Worm (Caenorhabditis elegans) whole organism, early embryonic: Measurements from ENCODE around the gene irld-25.

Experiments
- B0310.2 ChIP-seq: sonication (generic microtip); optimal IDR thresholded peaks from 2 replicates; lab custom pipeline; 2016; ENCODE audit warnings: mild to moderate bottlenecking, missing genetic modification characterization, missing compliant biosample characterization
- F13C5.2 ChIP-seq: sonication (generic microtip); optimal IDR thresholded peaks from 2 replicates; lab custom pipeline; 2017; ENCODE audit warnings: mild to moderate bottlenecking, missing genetic modification characterization, inconsistent platforms, missing compliant biosample characterization
- aly-1 ChIP-seq: sonication (generic microtip); optimal IDR thresholded peaks from 2 replicates; lab custom pipeline; 2016; ENCODE audit warnings: missing genetic modification characterization, missing compliant biosample characterization
- ama-1 ChIP-seq: fragments of 150-350 bp; optimal IDR thresholded peaks from 2 replicates; lab custom pipeline; 2014
- ceh-13 ChIP-seq: fragments of 200-800 bp; sonication (Bioruptor generic); optimal IDR thresholded peaks from 2 replicates; lab custom pipeline; 2018; ENCODE audit warnings: mild to moderate bottlenecking, missing genetic modification characterization, missing compliant biosample characterization
- ceh-36 ChIP-seq: sonication (generic microtip); optimal IDR thresholded peaks from 2 replicates; lab custom pipeline; 2016; ENCODE audit warnings: missing genetic modification characterization, inconsistent platforms, missing compliant biosample characterization
- ets-7 ChIP-seq: sonication (generic microtip); optimal IDR thresholded peaks from 2 replicates; lab custom pipeline; 2016; ENCODE audit warnings: missing genotype, missing genetic modification characterization, missing compliant biosample characterization
- flt-1 ChIP-seq: fragments of 200-800 bp; sonication (Bioruptor generic); IDR thresholded peaks from 2 replicates; pipeline ENCODE4 v1.3.6; 2022; ENCODE audit warnings: missing genetic modification characterization, missing compliant biosample characterization
- hmbx-1 ChIP-seq: sonication (generic microtip); optimal IDR thresholded peaks from 2 replicates; lab custom pipeline; 2016; ENCODE audit warnings: mild to moderate bottlenecking, missing genetic modification characterization, missing compliant biosample characterization
- hmg-4 ChIP-seq: fragments of 200-800 bp; sonication (Bioruptor generic); optimal IDR thresholded peaks from 2 replicates; lab custom pipeline; 2018; ENCODE audit warnings: mild to moderate bottlenecking, missing genetic modification characterization, missing compliant biosample characterization
- hnd-1 ChIP-seq: sonication (generic microtip); optimal IDR thresholded peaks from 2 replicates; lab custom pipeline; 2016; ENCODE audit warnings: missing genetic modification characterization, missing compliant biosample characterization
- pes-1 ChIP-seq: fragments of 200-800 bp; sonication (Bioruptor generic); IDR thresholded peaks from 2 replicates; pipeline ENCODE4 v1.3.6; 2022; ENCODE audit warnings: missing genetic modification reagents, missing genetic modification characterization, missing compliant biosample characterization
- scrt-1 ChIP-seq: fragments of 200-800 bp; sonication (Bioruptor generic); IDR thresholded peaks from 2 replicates; pipeline ENCODE4 v1.3.6; 2022; ENCODE audit warnings: missing genetic modification characterization, missing compliant biosample characterization
- sea-1 ChIP-seq: fragments of 200-800 bp; sonication (Bioruptor generic); conservative IDR thresholded peaks from 2 replicates; pipeline ENCODE4 v1.3.6; 2022; ENCODE audit warnings: missing genetic modification characterization, missing compliant biosample characterization
- tbx-11 ChIP-seq: fragments of 200-800 bp; sonication (Bioruptor generic); IDR thresholded peaks from 2 replicates; pipeline ENCODE4 v1.3.6; 2022; ENCODE audit warnings: missing genetic modification characterization, missing compliant biosample characterization
- tbx-37 ChIP-seq: fragments of 200-800 bp; sonication (Bioruptor generic); conservative IDR thresholded peaks from 2 replicates; pipeline ENCODE4 v1.3.6; 2022; ENCODE audit warnings: missing genetic modification reagents, missing genetic modification characterization, missing compliant biosample characterization
- tra-4 ChIP-seq: sonication (generic microtip); optimal IDR thresholded peaks from 2 replicates; lab custom pipeline; 2017; ENCODE audit warnings: missing genetic modification characterization, missing compliant biosample characterization

The irld-25 gene

DNA sequence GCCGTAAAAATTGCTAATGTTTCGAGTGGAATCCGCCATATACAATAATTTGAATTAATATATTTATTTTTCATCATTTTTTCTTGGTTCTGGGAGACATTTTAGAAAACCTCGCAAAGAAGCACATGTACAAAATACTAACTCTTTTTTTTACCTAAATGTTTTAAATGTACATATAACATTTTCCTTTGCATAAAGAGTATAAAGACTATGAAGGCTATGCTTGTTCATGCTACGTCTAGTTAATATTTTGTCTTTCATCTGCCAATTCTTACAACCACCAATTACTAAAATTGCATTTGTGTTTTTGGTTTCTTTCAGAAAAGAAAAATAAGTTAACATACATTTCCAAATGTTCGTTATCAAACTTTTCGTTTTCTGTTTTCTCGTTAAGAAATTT is at the start of gene irld-25:
Gene irld-25, plus strand, starts transcription at position 301 of the 400 bp plus-strand sequence.
- no peak for TF ChIP-seq scrt-1 (GFP tag; lab: Robert Waterston, UW)
- TF ChIP-seq tra-4, result no peak
- no peak for TF ChIP-seq F13C5.2
- no peak for TF ChIP-seq sea-1
- no peak for TF ChIP-seq aly-1 (tag; lab: Kevin White, UChicago)
- no peak for TF ChIP-seq tbx-11
- no peak for TF ChIP-seq tbx-37
- TF ChIP-seq ceh-13, result no peak
- TF ChIP-seq flt-1 (GFP tag; lab: Robert Waterston, UW), result no peak

DNA sequence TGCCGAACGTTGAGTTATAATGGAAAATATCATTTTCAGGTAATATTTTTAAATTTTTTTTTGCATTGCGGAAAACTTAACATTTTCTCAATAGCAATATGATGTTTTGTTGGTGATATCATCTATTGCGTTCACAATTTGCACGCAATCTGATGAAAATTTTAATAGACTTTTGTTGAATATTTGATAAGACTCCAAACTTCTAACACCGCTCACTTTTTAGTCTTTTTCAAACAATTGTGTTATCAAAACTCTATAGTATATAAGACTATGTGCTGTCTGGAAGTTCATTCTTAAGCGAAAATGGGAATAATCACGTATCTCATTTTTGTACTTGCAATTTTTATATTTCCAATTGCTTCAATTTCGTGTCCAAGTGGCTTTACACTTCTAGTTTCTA is 46.0 kb upstream of the irld-25 start, which contains the start of gene clec-47:
Gene clec-47, plus strand, starts transcription at position 301 of the 400 bp plus-strand sequence.
- TF ChIP-seq tbx-37 (no peak), pes-1 (GFP tag; lab: Robert Waterston, UW) (no peak), ceh-13 (no peak), F13C5.2 (no peak), tra-4 (no peak), B0310.2 (tag; lab: Kevin White, UChicago) (no peak), sea-1 (no peak), ama-1 (lab: Kevin White, UChicago) (no peak)

- TF ChIP-seq ceh-36, result no peak
- TF ChIP-seq sea-1, result no peak
- TF ChIP-seq tbx-37, result no peak
- no peak for TF ChIP-seq tbx-11
- TF ChIP-seq hmg-4 (GFP tag; lab: Kevin White, UChicago), result no peak
- TF ChIP-seq hnd-1, result no peak
- TF ChIP-seq tra-4, result no peak
- TF ChIP-seq flt-1 (GFP tag; lab: Robert Waterston, UW), result no peak
- no peak for TF ChIP-seq ama-1 (lab: Kevin White, UChicago)
Measured at ce11 chrV:15179757-15180156, 41.7 kb upstream of the irld-25 start, which contains the start of gene T09F5.10. T09F5.10 (plus strand) TSS chrV:15180057.

DNA sequence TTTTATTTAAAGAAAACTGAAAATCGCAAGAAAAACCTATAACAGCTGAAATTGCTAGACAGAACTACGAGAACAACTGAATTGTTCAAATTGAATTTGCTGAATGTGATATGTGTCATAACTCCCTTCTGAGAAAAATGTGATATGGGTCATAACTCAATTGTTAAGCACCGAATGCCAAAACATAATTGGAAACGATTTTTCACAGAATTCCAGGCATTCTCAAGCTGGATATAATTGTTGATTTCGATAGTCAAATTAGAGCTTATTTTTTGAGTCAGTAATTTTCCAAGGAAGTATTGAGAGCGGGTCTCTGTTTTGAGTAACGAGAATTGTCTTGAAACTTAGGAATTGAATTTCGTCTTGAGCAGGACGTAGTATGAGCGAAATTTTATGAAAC is 39.5 kb upstream of the irld-25 start:
- no peak for TF ChIP-seq scrt-1 (GFP tag; lab: Robert Waterston, UW)
- no peak for TF ChIP-seq tbx-11
- TF ChIP-seq tbx-37, result no peak
- no peak for TF ChIP-seq sea-1
- no peak for TF ChIP-seq hmg-4 (GFP tag; lab: Kevin White, UChicago)
- TF ChIP-seq ama-1 (lab: Kevin White, UChicago), result no peak
- no peak for TF ChIP-seq aly-1 (tag; lab: Kevin White, UChicago)
- TF ChIP-seq hnd-1, result no peak
- TF ChIP-seq F13C5.2, result no peak
- TF ChIP-seq tra-4, result no peak
- no peak for TF ChIP-seq pes-1 (GFP tag; lab: Robert Waterston, UW)
- no peak for TF ChIP-seq hmbx-1
- TF ChIP-seq B0310.2 (tag; lab: Kevin White, UChicago), result no peak
- no peak for TF ChIP-seq ceh-36
- no peak for TF ChIP-seq ets-7 (tag; lab: Kevin White, UChicago)
- no peak for TF ChIP-seq ceh-13
- TF ChIP-seq flt-1 (GFP tag; lab: Robert Waterston, UW), result no peak

ce11 chrV:15182407-15182806 is 39.0 kb upstream of the irld-25 start, which contains the start of gene fbxa-84:
fbxa-84 (plus strand) TSS chrV:15182440.
- no peak for TF ChIP-seq ceh-36
- no peak for TF ChIP-seq tbx-11
- TF ChIP-seq tra-4, result no peak
- no peak for TF ChIP-seq aly-1 (tag; lab: Kevin White, UChicago)
- no peak for TF ChIP-seq pes-1 (GFP tag; lab: Robert Waterston, UW)
- no peak for TF ChIP-seq ama-1 (lab: Kevin White, UChicago)
- no peak for TF ChIP-seq scrt-1 (GFP tag; lab: Robert Waterston, UW)
- TF ChIP-seq hmbx-1, result no peak
- TF ChIP-seq B0310.2 (tag; lab: Kevin White, UChicago), result no peak
- no peak for TF ChIP-seq hnd-1
- TF ChIP-seq tbx-37, result no peak
- TF ChIP-seq ceh-13, result no peak
- no peak for TF ChIP-seq flt-1 (GFP tag; lab: Robert Waterston, UW)
- no peak for TF ChIP-seq hmg-4 (GFP tag; lab: Kevin White, UChicago)
- TF ChIP-seq sea-1, result no peak

ce11 chrV:15184097-15185040 is 37.1 kb upstream of the irld-25 start, which contains the start of gene Y75B12B.1:
Y75B12B.1 (plus strand) TSS chrV:15184699.
- TF ChIP-seq tra-4, result no peak
- no peak for TF ChIP-seq sea-1
- TF ChIP-seq hmg-4 (GFP tag; lab: Kevin White, UChicago), result no peak
- no peak for TF ChIP-seq ceh-36
- no peak for TF ChIP-seq tbx-37
- TF ChIP-seq flt-1 (GFP tag; lab: Robert Waterston, UW), result no peak
- TF ChIP-seq B0310.2 (tag; lab: Kevin White, UChicago), result no peak
- TF ChIP-seq hnd-1, result no peak

ce11 chrV:15186259-15186927 is 35.0 kb upstream of the irld-25 start, which contains the start of gene Y75B12B.3:
Y75B12B.3 (minus strand) TSS chrV:15186279.
- no peak for TF ChIP-seq ceh-13
- no peak for TF ChIP-seq hmg-4 (GFP tag; lab: Kevin White, UChicago)
- no peak for TF ChIP-seq tbx-37
- TF ChIP-seq flt-1 (GFP tag; lab: Robert Waterston, UW), result no peak
- no peak for TF ChIP-seq aly-1 (tag; lab: Kevin White, UChicago)
- TF ChIP-seq ets-7 (tag; lab: Kevin White, UChicago), result no peak
- no peak for TF ChIP-seq tra-4
- TF ChIP-seq ama-1 (lab: Kevin White, UChicago), result no peak
